Worm (Caenorhabditis elegans) whole organism, early embryonic: ENCODE results near the gene C49H3.3.

Experiments used
- B0310.2 ChIP-seq: sonication (generic microtip); optimal IDR thresholded peaks from 2 replicates; lab custom pipeline; 2016; ENCODE audit warnings: mild to moderate bottlenecking, missing genetic modification characterization, missing compliant biosample characterization
- F13C5.2 ChIP-seq: sonication (generic microtip); optimal IDR thresholded peaks from 2 replicates; lab custom pipeline; 2017; ENCODE audit warnings: mild to moderate bottlenecking, missing genetic modification characterization, inconsistent platforms, missing compliant biosample characterization
- ama-1 ChIP-seq: fragments of 150-350 bp; optimal IDR thresholded peaks from 2 replicates; lab custom pipeline; 2014
- ceh-36 ChIP-seq: sonication (generic microtip); optimal IDR thresholded peaks from 2 replicates; lab custom pipeline; 2016; ENCODE audit warnings: missing genetic modification characterization, inconsistent platforms, missing compliant biosample characterization

DNA sequence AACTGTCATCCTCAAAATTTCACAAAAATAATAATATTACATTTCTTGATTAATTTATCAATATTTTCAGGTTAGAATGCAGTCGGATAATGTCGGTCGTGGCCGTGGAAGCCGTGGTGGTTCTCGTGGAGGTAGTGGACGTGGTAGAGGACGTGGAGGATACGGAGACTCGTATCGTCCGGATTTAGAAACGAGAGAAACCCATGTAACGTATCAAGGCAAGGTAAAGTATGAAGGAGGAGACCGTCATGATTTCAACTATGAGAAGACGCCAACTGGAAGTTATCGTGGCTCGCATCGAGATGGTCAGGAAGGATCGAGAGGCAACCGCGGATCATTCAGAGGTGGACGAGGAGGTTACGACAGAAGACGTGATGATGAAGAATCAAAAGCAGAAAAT, 33.4 kb downstream of the C49H3.3 start, which contains the start of gene frpr-10:
- TF ChIP-seq ceh-36 (tag; lab: Kevin White, UChicago) (no peak), B0310.2 (no peak), ama-1 (lab: Kevin White, UChicago) (no peak), F13C5.2 (tag; lab: Kevin White, UChicago) (no peak)
